Worm (Caenorhabditis elegans): Measurements from ENCODE around the gene cyp-35A1.

DNA sequence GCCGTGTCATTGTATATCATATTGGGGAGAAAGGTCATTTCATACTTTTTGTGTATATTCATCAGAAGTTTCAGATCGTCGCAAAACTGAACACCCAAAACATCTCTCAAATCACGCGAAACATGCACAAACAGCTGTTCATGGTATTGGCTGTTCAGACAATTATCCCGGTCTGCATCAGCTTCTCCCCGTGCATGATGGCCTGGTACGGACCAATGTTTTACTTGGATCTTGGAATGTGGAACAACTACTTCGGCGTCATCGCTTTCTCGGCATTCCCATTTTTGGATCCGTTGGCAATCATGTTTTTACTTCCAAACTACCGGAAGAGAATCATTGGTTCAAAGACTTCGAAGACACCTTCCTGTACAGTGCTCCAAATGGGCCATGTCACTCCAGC is 41.9 kb upstream of the cyp-35A1 start:
- no peak for TF ChIP-seq dve-1 (tag; optimal IDR thresholded peaks at IDR 0.05)
- TF ChIP-seq nhr-11 (tag; optimal IDR thresholded peaks at IDR 0.05) = no peak
- no peak for TF ChIP-seq dmd-4 (tag; optimal IDR thresholded peaks at IDR 0.05; ENCODE audit: borderline replicate concordance)
- no peak for TF ChIP-seq ceh-30 (tag; optimal IDR thresholded peaks at IDR 0.05)
